Worm (Caenorhabditis elegans) whole organism, young adult: Measurements from ENCODE around the gene Y45G5AM.7.

Source experiments
- B0336.3 ChIP-seq: fragments of 200-800 bp; sonication (Bioruptor generic); IDR thresholded peaks from 2 replicates; pipeline ENCODE4 v1.3.6; 2022; ENCODE audit warnings: missing genetic modification characterization, missing compliant biosample characterization
- C06A6.2 ChIP-seq: fragments of 200-800 bp; sonication (Bioruptor generic); conservative IDR thresholded peaks from 2 replicates; pipeline ENCODE4 v1.3.6; 2022; ENCODE audit warnings: missing genetic modification characterization, missing compliant biosample characterization
- C17E4.6 ChIP-seq: fragments of 200-800 bp; sonication (Bioruptor generic); IDR thresholded peaks from 2 replicates; pipeline ENCODE4 v1.3.6; 2022; ENCODE audit warnings: missing genetic modification reagents, missing genetic modification characterization, missing compliant biosample characterization
- D2030.7 ChIP-seq: fragments of 200-800 bp; sonication (Bioruptor generic); IDR thresholded peaks from 2 replicates; pipeline ENCODE4 v1.3.6; 2022; ENCODE audit warnings: missing genetic modification reagents, missing genetic modification characterization, missing compliant biosample characterization
- F49E8.2 ChIP-seq: sonication (generic microtip); optimal IDR thresholded peaks from 3 replicates; lab custom pipeline; 2017; ENCODE audit warnings: missing genetic modification characterization, mild to moderate bottlenecking, missing compliant biosample characterization, antibody characterized with exemption, moderate library complexity; ENCODE audit not compliant: insufficient read depth
- F52B5.7 ChIP-seq: sonication (generic microtip); optimal IDR thresholded peaks from 2 replicates; lab custom pipeline; 2016; ENCODE audit warnings: mild to moderate bottlenecking, missing genetic modification characterization, missing compliant biosample characterization
- F57C9.4 ChIP-seq: sonication (generic microtip); optimal IDR thresholded peaks from 2 replicates; lab custom pipeline; 2017; ENCODE audit warnings: mild to moderate bottlenecking, missing genetic modification characterization, missing compliant biosample characterization
- T26A5.8 ChIP-seq: sonication (generic microtip); optimal IDR thresholded peaks from 2 replicates; lab custom pipeline; 2016; ENCODE audit warnings: missing genetic modification characterization, missing compliant biosample characterization
- Y67H2A.10 ChIP-seq: fragments of 200-800 bp; sonication (Bioruptor generic); conservative IDR thresholded peaks from 2 replicates; pipeline ENCODE4 v1.3.6; 2022; ENCODE audit warnings: missing genetic modification reagents, missing genetic modification characterization, missing compliant biosample characterization
- aptf-3 ChIP-seq: fragments of 200-800 bp; sonication (Bioruptor generic); IDR thresholded peaks from 2 replicates; pipeline ENCODE4 v1.3.6; 2022; ENCODE audit warnings: missing genetic modification characterization, missing compliant biosample characterization
- attf-3 ChIP-seq: fragments of 200-800 bp; sonication (Bioruptor generic); conservative IDR thresholded peaks from 2 replicates; pipeline ENCODE4 v1.3.6; 2022; ENCODE audit warnings: missing genetic modification reagents, missing genetic modification characterization, missing compliant biosample characterization
- attf-5 ChIP-seq: fragments of 200-800 bp; sonication (Bioruptor generic); optimal IDR thresholded peaks from 2 replicates; lab custom pipeline; 2018; ENCODE audit warnings: mild to moderate bottlenecking, missing genetic modification characterization, missing compliant biosample characterization
- attf-6 ChIP-seq: fragments of 200-800 bp; sonication (Bioruptor generic); IDR thresholded peaks from 2 replicates; pipeline ENCODE4 v1.3.6; 2022; ENCODE audit warnings: missing genetic modification reagents, missing genetic modification characterization, missing compliant biosample characterization
- bed-1 ChIP-seq: fragments of 200-800 bp; sonication (Bioruptor generic); IDR thresholded peaks from 2 replicates; pipeline ENCODE4 v1.3.6; 2022; ENCODE audit warnings: missing genetic modification reagents, missing genetic modification characterization, missing compliant biosample characterization
- bed-2 ChIP-seq: fragments of 200-800 bp; sonication (Bioruptor generic); IDR thresholded peaks from 2 replicates; pipeline ENCODE4 v1.3.6; 2022; ENCODE audit warnings: missing genetic modification reagents, missing genetic modification characterization, missing compliant biosample characterization
- ccch-3 ChIP-seq: fragments of 200-800 bp; sonication (Bioruptor generic); optimal IDR thresholded peaks from 2 replicates; lab custom pipeline; 2018; ENCODE audit warnings: mild to moderate bottlenecking, missing genetic modification characterization, missing compliant biosample characterization
- cebp-2 ChIP-seq: fragments of 200-800 bp; sonication (Bioruptor generic); IDR thresholded peaks from 2 replicates; pipeline ENCODE4 v1.3.6; 2022; ENCODE audit warnings: missing genetic modification characterization, missing compliant biosample characterization
- ceh-100 ChIP-seq: fragments of 200-800 bp; sonication (Bioruptor generic); IDR thresholded peaks from 2 replicates; pipeline ENCODE4 v1.3.6; 2022; ENCODE audit warnings: missing genetic modification reagents, missing genetic modification characterization, missing compliant biosample characterization
- dpl-1 ChIP-seq: fragments of 150-350 bp; optimal IDR thresholded peaks from 2 replicates; lab custom pipeline; 2014; ENCODE audit warnings: missing biosample characterization, missing genetic modification reagents, missing genetic modification characterization
- egl-44 ChIP-seq: fragments of 200-800 bp; sonication (Bioruptor generic); IDR thresholded peaks from 2 replicates; pipeline ENCODE4 v1.3.6; 2022; ENCODE audit warnings: missing genetic modification reagents, missing genetic modification characterization, missing compliant biosample characterization
- egrh-3 ChIP-seq: fragments of 200-800 bp; sonication (Bioruptor generic); IDR thresholded peaks from 2 replicates; pipeline ENCODE4 v1.3.6; 2022; ENCODE audit warnings: missing genetic modification reagents, missing genetic modification characterization, missing compliant biosample characterization
- ekl-4 ChIP-seq: fragments of 200-800 bp; sonication (Bioruptor generic); IDR thresholded peaks from 2 replicates; pipeline ENCODE4 v1.3.6; 2022; ENCODE audit warnings: missing genetic modification reagents, missing genetic modification characterization, missing compliant biosample characterization
- gei-17 ChIP-seq: fragments of 200-800 bp; sonication (Bioruptor generic); optimal IDR thresholded peaks from 2 replicates; lab custom pipeline; 2018; ENCODE audit warnings: mild to moderate bottlenecking, missing genetic modification characterization, missing compliant biosample characterization
- hmg-1.2 ChIP-seq: fragments of 200-800 bp; sonication (Bioruptor generic); IDR thresholded peaks from 2 replicates; pipeline ENCODE4 v1.3.6; 2022; ENCODE audit warnings: missing genetic modification reagents, missing genetic modification characterization, missing compliant biosample characterization
- lag-1 ChIP-seq: fragments of 200-800 bp; sonication (Bioruptor generic); IDR thresholded peaks from 2 replicates; pipeline ENCODE4 v1.3.6; 2022; ENCODE audit warnings: missing genetic modification reagents, missing genetic modification characterization, missing compliant biosample characterization
- lin-26 ChIP-seq: fragments of 200-800 bp; sonication (Bioruptor generic); IDR thresholded peaks from 2 replicates; pipeline ENCODE4 v1.3.6; 2022; ENCODE audit warnings: missing genetic modification reagents, missing genetic modification characterization, missing compliant biosample characterization
- lin-40 ChIP-seq: sonication (generic microtip); optimal IDR thresholded peaks from 2 replicates; lab custom pipeline; 2016; ENCODE audit warnings: missing genetic modification characterization, mild to moderate bottlenecking, missing compliant biosample characterization, missing genotype, missing genetic modification reagents
- lin-54 ChIP-seq: fragments of 200-800 bp; sonication (Bioruptor generic); optimal IDR thresholded peaks from 2 replicates; lab custom pipeline; 2018; ENCODE audit warnings: mild to moderate bottlenecking, missing genetic modification characterization, missing compliant biosample characterization
- lir-1 ChIP-seq: fragments of 200-800 bp; sonication (Bioruptor generic); conservative IDR thresholded peaks from 2 replicates; pipeline ENCODE4 v1.3.6; 2022; ENCODE audit warnings: missing genetic modification reagents, missing genetic modification characterization, missing compliant biosample characterization
- madf-3 ChIP-seq: fragments of 200-800 bp; sonication (Bioruptor generic); IDR thresholded peaks from 2 replicates; pipeline ENCODE4 v1.3.6; 2022; ENCODE audit warnings: missing genetic modification reagents, missing genetic modification characterization, missing compliant biosample characterization
- madf-6 ChIP-seq: fragments of 200-800 bp; sonication (Bioruptor generic); IDR thresholded peaks from 2 replicates; pipeline ENCODE4 v1.3.6; 2022; ENCODE audit warnings: missing genetic modification reagents, missing genetic modification characterization, missing compliant biosample characterization
- madf-8 ChIP-seq: fragments of 200-800 bp; sonication (Bioruptor generic); conservative IDR thresholded peaks from 2 replicates; pipeline ENCODE4 v1.3.6; 2022; ENCODE audit warnings: missing genetic modification reagents, missing genetic modification characterization, missing compliant biosample characterization
- mxl-1 ChIP-seq: sonication (generic microtip); optimal IDR thresholded peaks from 2 replicates; lab custom pipeline; 2016; ENCODE audit warnings: missing genetic modification characterization, missing compliant biosample characterization
- nhr-27 ChIP-seq: fragments of 200-800 bp; sonication (Bioruptor generic); optimal IDR thresholded peaks from 2 replicates; lab custom pipeline; 2018; ENCODE audit warnings: mild to moderate bottlenecking, missing genetic modification characterization, moderate library complexity, missing compliant biosample characterization
- rec-8 ChIP-seq, 2 experiments: sonication (generic microtip); optimal IDR thresholded peaks; 2 replicates each; lab custom pipeline; 2016; ENCODE audit warnings: mild to moderate bottlenecking in 2 of 2, missing genetic modification characterization in 2 of 2, missing genetic modification reagents in 2 of 2, missing genotype in 2 of 2, missing biosample characterization in 1 of 2, missing compliant biosample characterization in 1 of 2, moderate library complexity in 1 of 2
- sdz-38 ChIP-seq: sonication (generic microtip); optimal IDR thresholded peaks from 2 replicates; lab custom pipeline; 2016; ENCODE audit warnings: missing genotype, missing genetic modification characterization, missing compliant biosample characterization
- snpc-1.1 ChIP-seq: sonication (generic microtip); optimal IDR thresholded peaks from 2 replicates; lab custom pipeline; 2017; ENCODE audit warnings: missing genetic modification characterization, mild to moderate bottlenecking, missing compliant biosample characterization, antibody characterized with exemption, moderate library complexity, missing genotype, missing genetic modification reagents; ENCODE audit not compliant: insufficient read depth
- sptf-2 ChIP-seq: fragments of 200-800 bp; sonication (Bioruptor generic); optimal IDR thresholded peaks from 2 replicates; lab custom pipeline; 2018; ENCODE audit warnings: mild to moderate bottlenecking, missing genetic modification characterization, missing compliant biosample characterization
- tbp1 ChIP-seq: fragments of 200-800 bp; sonication (Bioruptor generic); optimal IDR thresholded peaks from 2 replicates; lab custom pipeline; 2018; ENCODE audit warnings: mild to moderate bottlenecking, missing genetic modification characterization, missing compliant biosample characterization
- tbx-9 ChIP-seq: sonication (generic microtip); optimal IDR thresholded peaks from 2 replicates; lab custom pipeline; 2016; ENCODE audit warnings: borderline replicate concordance, missing genetic modification characterization, inconsistent platforms, missing compliant biosample characterization
- tlf-1 ChIP-seq: fragments of 200-800 bp; sonication (Bioruptor generic); optimal IDR thresholded peaks from 2 replicates; lab custom pipeline; 2018; ENCODE audit warnings: mild to moderate bottlenecking, missing genetic modification characterization, missing compliant biosample characterization
- unc-62 ChIP-seq: fragments of 150-350 bp; optimal IDR thresholded peaks from 2 replicates; lab custom pipeline; 2014; ENCODE audit warnings: missing biosample characterization, missing genetic modification reagents, missing genetic modification characterization
- zfh-2 ChIP-seq: fragments of 200-800 bp; sonication (Bioruptor generic); conservative IDR thresholded peaks from 2 replicates; pipeline ENCODE4 v1.3.6; 2022; ENCODE audit warnings: missing genetic modification reagents, missing genetic modification characterization, missing compliant biosample characterization
- ztf-18 ChIP-seq: sonication (generic microtip); optimal IDR thresholded peaks from 2 replicates; lab custom pipeline; 2016; ENCODE audit warnings: missing genotype, mild to moderate bottlenecking, missing genetic modification characterization, missing compliant biosample characterization
- ztf-25 ChIP-seq: fragments of 200-800 bp; sonication (Bioruptor generic); IDR thresholded peaks from 2 replicates; pipeline ENCODE4 v1.3.6; 2022; ENCODE audit warnings: missing genetic modification reagents, missing genetic modification characterization, missing compliant biosample characterization

The Y45G5AM.7 gene

DNA sequence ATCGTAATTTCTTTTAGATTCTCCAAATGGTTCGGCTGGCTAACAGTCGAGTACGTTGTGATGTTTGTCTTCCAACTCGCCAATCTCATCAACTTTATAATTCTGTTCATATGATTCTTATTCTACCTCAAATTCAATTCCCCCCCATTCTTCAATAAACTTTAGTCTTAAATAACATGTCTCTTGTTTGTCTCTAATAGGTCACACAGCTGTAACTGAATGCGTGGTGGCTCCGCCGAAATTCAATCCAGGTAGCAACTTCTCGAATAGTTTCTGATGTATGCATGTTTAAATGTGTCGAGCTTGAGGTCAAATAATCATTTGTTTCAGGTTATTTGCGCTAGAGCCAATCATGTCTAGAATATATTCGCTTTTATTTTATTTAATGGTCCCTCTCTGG is 31.4 kb downstream of the Y45G5AM.7 start, which contains the start of gene lgc-29:
lgc-29 (plus strand) TSS at position 301 of the 400 bp plus-strand sequence.
- no peak for TF ChIP-seq egl-44 (GFP tag; lab: Robert Waterston, UW)
- no peak for TF ChIP-seq tlf-1 (GFP tag; lab: Kevin White, UChicago)
- TF ChIP-seq hmg-1.2 (GFP tag; lab: Robert Waterston, UW), result no peak
- TF ChIP-seq lin-40 (tag; lab: Kevin White, UChicago), result no peak
- no peak for TF ChIP-seq F57C9.4 (tag; lab: Kevin White, UChicago)
- no peak for TF ChIP-seq D2030.7 (GFP tag; lab: Robert Waterston, UW)
- no peak for TF ChIP-seq F52B5.7
- TF ChIP-seq madf-8 (GFP tag; lab: Robert Waterston, UW), result no peak
- no peak for TF ChIP-seq lag-1
- TF ChIP-seq ccch-3 (GFP tag; lab: Kevin White, UChicago), result no peak
- no peak for TF ChIP-seq mxl-1 (tag; lab: Kevin White, UChicago)
- TF ChIP-seq dpl-1 (GFP tag; lab: Kevin White, UChicago), result no peak
- no peak for TF ChIP-seq ztf-18 (tag; lab: Kevin White, UChicago)
- no peak for TF ChIP-seq nhr-27 (tag; lab: Kevin White, UChicago)
- no peak for TF ChIP-seq B0336.3 (GFP tag; lab: Robert Waterston, UW)

ce11 chrV:4134728-4135127 is 35.3 kb downstream of the Y45G5AM.7 start, which contains the start of gene lgc-1:
Gene lgc-1, plus strand, starts transcription at chrV:4135028.
- no peak for TF ChIP-seq attf-5 (GFP tag; lab: Kevin White, UChicago)
- TF ChIP-seq mxl-1 (tag; lab: Kevin White, UChicago), result no peak
- TF ChIP-seq lin-54 (GFP tag; lab: Kevin White, UChicago), result no peak
- TF ChIP-seq zfh-2, result no peak
- no peak for TF ChIP-seq cebp-2 (GFP tag; lab: Robert Waterston, UW)
- TF ChIP-seq attf-6 (GFP tag; lab: Robert Waterston, UW), result no peak
- no peak for TF ChIP-seq C17E4.6 (GFP tag; lab: Robert Waterston, UW)
- no peak for TF ChIP-seq B0336.3 (GFP tag; lab: Robert Waterston, UW)
- no peak for TF ChIP-seq F49E8.2 (tag; lab: Kevin White, UChicago)
- no peak for TF ChIP-seq tlf-1 (GFP tag; lab: Kevin White, UChicago)
- no peak for TF ChIP-seq lin-26 (GFP tag; lab: Robert Waterston, UW)
- TF ChIP-seq bed-2, result no peak
- TF ChIP-seq bed-1 (GFP tag; lab: Robert Waterston, UW), result no peak
- no peak for TF ChIP-seq madf-6 (GFP tag; lab: Robert Waterston, UW)
- TF ChIP-seq snpc-1.1 (tag; lab: Kevin White, UChicago), result no peak
- TF ChIP-seq lir-1 (GFP tag; lab: Robert Waterston, UW), result no peak
- TF ChIP-seq unc-62, result no peak

- TF ChIP-seq ekl-4 (GFP tag; lab: Robert Waterston, UW), result no peak
- TF ChIP-seq Y67H2A.10, result no peak
- peak; percentile 33 for TF ChIP-seq tbp1
- TF ChIP-seq attf-6 (GFP tag; lab: Robert Waterston, UW), result no peak
- TF ChIP-seq tbx-9 (tag; lab: Kevin White, UChicago), result no peak
- no peak for TF ChIP-seq egrh-3
- no peak for TF ChIP-seq sdz-38 (tag; lab: Kevin White, UChicago)
- no peak for TF ChIP-seq gei-17 (GFP tag; lab: Kevin White, UChicago)
- TF ChIP-seq ztf-25 (GFP tag; lab: Robert Waterston, UW), result no peak
- TF ChIP-seq bed-1 (GFP tag; lab: Robert Waterston, UW), result no peak
- TF ChIP-seq madf-3 (GFP tag; lab: Robert Waterston, UW), result no peak
- TF ChIP-seq C06A6.2, result no peak
- TF ChIP-seq lin-40 (tag; lab: Kevin White, UChicago), result peak; percentile 77
- no peak for TF ChIP-seq hmg-1.2 (GFP tag; lab: Robert Waterston, UW)
- no peak for TF ChIP-seq T26A5.8 (tag; lab: Kevin White, UChicago)
- TF ChIP-seq lag-1, result no peak
- TF ChIP-seq attf-3 (GFP tag; lab: Robert Waterston, UW), result no peak
- no peak for TF ChIP-seq aptf-3 (GFP tag; lab: Robert Waterston, UW)
- peak; percentile 16 for TF ChIP-seq unc-62
- no peak for TF ChIP-seq sptf-2 (GFP tag; lab: Kevin White, UChicago)
- TF ChIP-seq ceh-100 (GFP tag; lab: Robert Waterston, UW), result no peak
- TF ChIP-seq lin-54 (GFP tag; lab: Kevin White, UChicago), result no peak
- no peak for TF ChIP-seq rec-8 (tag; optimal IDR thresholded peaks at IDR 0.05; lab: Kevin White, UChicago)
- no peak for TF ChIP-seq D2030.7 (GFP tag; lab: Robert Waterston, UW)
Observed at ce11 chrV:4131471-4131939, 38.5 kb downstream of the Y45G5AM.7 start, which contains the start of gene nhr-57. Gene nhr-57, plus strand, starts transcription at chrV:4131889.
